Worm (Caenorhabditis elegans): ENCODE data around the gene aldo-2.

DNA sequence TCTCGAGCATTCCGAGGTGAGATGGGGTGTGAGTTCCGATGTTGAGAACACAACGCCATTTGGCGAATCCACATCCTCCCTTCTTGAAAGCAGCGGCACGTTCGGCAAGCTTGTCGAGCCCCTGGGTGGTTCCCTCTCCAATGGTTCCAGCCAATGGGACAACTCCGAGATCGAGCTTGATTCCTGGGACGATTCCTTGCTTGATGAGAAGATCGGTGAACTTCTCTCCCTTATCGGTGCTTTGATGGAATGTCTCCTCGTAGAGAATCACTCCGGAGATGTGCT lies 1.1 kb downstream of the aldo-2 start:
- TF ChIP-seq him-1 (tag; optimal IDR thresholded peaks at IDR 0.05) (no peak), dao-5 (tag; optimal IDR thresholded peaks at IDR 0.05) (no peak), W03F9.2 (tag; optimal IDR thresholded peaks at IDR 0.05) (no peak)

All from whole organism, L4/young adult.